Fruit fly (Drosophila melanogaster) whole organism, wandering third instar larva: ENCODE data around the gene ppk23.
A peak's percentile ranks its signal among the peaks of the same experiment; 100 is the strongest.

ENCODE experiments used
- Abd-B ChIP-seq: fragments of >200 bp; optimal IDR thresholded peaks from 2 replicates; lab custom pipeline; 2017; ENCODE audit warnings: missing biosample characterization, missing genetic modification characterization
- CG32264 ChIP-seq: fragments of 200-800 bp; sonication (Bioruptor generic); optimal IDR thresholded peaks from 2 replicates; lab custom pipeline; 2016; ENCODE audit warnings: missing biosample characterization, missing genetic modification characterization
- CG9705 ChIP-seq: fragments of 200-800 bp; sonication (Bioruptor generic); optimal IDR thresholded peaks from 2 replicates; lab custom pipeline; 2018; ENCODE audit warnings: missing biosample characterization, mild to moderate bottlenecking, missing genetic modification characterization
- CrebA ChIP-seq: fragments of 200-800 bp; sonication (Bioruptor generic); optimal IDR thresholded peaks from 2 replicates; lab custom pipeline; 2016; ENCODE audit warnings: missing biosample characterization, mild to moderate bottlenecking, missing genetic modification characterization, borderline replicate concordance
- Dfd ChIP-seq: fragments of >200 bp; optimal IDR thresholded peaks from 2 replicates; lab custom pipeline; 2017; ENCODE audit warnings: missing biosample characterization, missing genetic modification characterization
- Dif ChIP-seq: fragments of 200-275, 200-300 bp; sonication (Bioruptor generic); optimal IDR thresholded peaks from 2 replicates; lab custom pipeline; 2018; ENCODE audit warnings: missing biosample characterization, missing genetic modification characterization; ENCODE audit not compliant: partially characterized antibody
- GATAd ChIP-seq: sonication (Bioruptor generic); optimal IDR thresholded peaks from 2 replicates; lab custom pipeline; 2016; ENCODE audit warnings: missing biosample characterization, missing genetic modification characterization
- HLH106 ChIP-seq: fragments of 200-800 bp; optimal IDR thresholded peaks from 3 replicates; lab custom pipeline; 2019; ENCODE audit warnings: missing biosample characterization, mild to moderate bottlenecking, missing genetic modification characterization, moderate library complexity
- Hnf4 ChIP-seq: fragments of 200-800 bp; sonication (Bioruptor generic); optimal IDR thresholded peaks from 2 replicates; lab custom pipeline; 2016; ENCODE audit warnings: missing biosample characterization, mild to moderate bottlenecking, missing genetic modification characterization
- Hr78 ChIP-seq: fragments of >200 bp; optimal IDR thresholded peaks from 2 replicates; lab custom pipeline; 2017; ENCODE audit warnings: missing biosample characterization, missing genetic modification characterization
- Hr83 ChIP-seq: fragments of 200-300 bp; sonication (Bioruptor generic); optimal IDR thresholded peaks from 2 replicates; lab custom pipeline; 2016; ENCODE audit warnings: missing biosample characterization, mild to moderate bottlenecking, missing genetic modification characterization, moderate library complexity; ENCODE audit not compliant: poor library complexity, severe bottlenecking
- Jra ChIP-seq: sonication (Bioruptor generic); optimal IDR thresholded peaks from 2 replicates; lab custom pipeline; 2016; ENCODE audit warnings: missing biosample characterization, missing genetic modification characterization
- Mio ChIP-seq: sonication (Bioruptor generic); optimal IDR thresholded peaks from 2 replicates; lab custom pipeline; 2016; ENCODE audit warnings: missing biosample characterization, missing genetic modification characterization
- Myc ChIP-seq: fragments of >200 bp; optimal IDR thresholded peaks from 2 replicates; lab custom pipeline; 2017
- N ChIP-seq: fragments of >200 bp; optimal IDR thresholded peaks from 2 replicates; lab custom pipeline; 2018; ENCODE audit warnings: missing biosample characterization, missing external identifiers, missing genetic modification characterization
- OdsH ChIP-seq: fragments of 200-800 bp; sonication (Bioruptor generic); optimal IDR thresholded peaks from 2 replicates; lab custom pipeline; 2016; ENCODE audit warnings: missing biosample characterization, mild to moderate bottlenecking, missing genetic modification characterization
- Rel ChIP-seq, 2 experiments: fragments of 200-800 bp; sonication (Bioruptor generic) in 1 of 2; optimal IDR thresholded peaks; 2 replicates in 1 of 2; 3 replicates in 1 of 2; lab custom pipeline; 2016 to 2019; ENCODE audit warnings: mild to moderate bottlenecking in 2 of 2, missing biosample characterization in 2 of 2, missing genetic modification characterization in 2 of 2, moderate library complexity in 1 of 2
- Sp1 ChIP-seq: fragments of 200-800 bp; sonication (Bioruptor generic); optimal IDR thresholded peaks from 3 replicates; lab custom pipeline; 2019; ENCODE audit warnings: missing biosample characterization, mild to moderate bottlenecking, missing genetic modification characterization, moderate library complexity
- Vsx2 ChIP-seq: fragments of 200-300, 225-300 bp; sonication (Bioruptor generic); optimal IDR thresholded peaks from 2 replicates; lab custom pipeline; 2018; ENCODE audit warnings: missing biosample characterization, missing genetic modification characterization; ENCODE audit not compliant: partially characterized antibody
- br ChIP-seq: fragments of 200-800 bp; sonication (Bioruptor generic); optimal IDR thresholded peaks from 2 replicates; lab custom pipeline; 2016; ENCODE audit warnings: missing biosample characterization, missing genetic modification characterization
- brk ChIP-seq: fragments of 200-800 bp; sonication (Bioruptor generic); optimal IDR thresholded peaks from 2 replicates; lab custom pipeline; 2016; ENCODE audit warnings: missing biosample characterization, mild to moderate bottlenecking, missing genetic modification characterization
- dl ChIP-seq, 2 experiments: fragments of 175-275, 200-275 bp in 1 of 2; fragments of 200-275 bp in 1 of 2; sonication (Bioruptor generic); optimal IDR thresholded peaks; lab custom pipeline; 2018; ENCODE audit warnings: mild to moderate bottlenecking in 2 of 2, missing biosample characterization in 2 of 2, missing genetic modification characterization in 2 of 2, moderate library complexity in 2 of 2; ENCODE audit not compliant: partially characterized antibody in 2 of 2, insufficient read depth in 1 of 2
- dmrt93B ChIP-seq: fragments of 200-800 bp; sonication (Bioruptor generic); optimal IDR thresholded peaks from 2 replicates; lab custom pipeline; 2018; ENCODE audit warnings: missing biosample characterization, mild to moderate bottlenecking, missing genetic modification characterization
- dsf ChIP-seq: sonication (Bioruptor generic); optimal IDR thresholded peaks from 2 replicates; lab custom pipeline; 2016; ENCODE audit warnings: missing biosample characterization, missing genetic modification characterization, borderline replicate concordance
- ey ChIP-seq: fragments of 200-800 bp; sonication (Bioruptor generic); optimal IDR thresholded peaks from 2 replicates; lab custom pipeline; 2016; ENCODE audit warnings: missing biosample characterization, missing genetic modification characterization
- foxo ChIP-seq, 2 experiments: fragments of 200-800 bp; sonication (Bioruptor generic); optimal IDR thresholded peaks; 2 replicates in 1 of 2; 3 replicates in 1 of 2; lab custom pipeline; 2016 to 2017; ENCODE audit warnings: missing biosample characterization in 2 of 2, missing genetic modification characterization in 2 of 2
- fru ChIP-seq: fragments of 200-800 bp; sonication (Bioruptor generic); optimal IDR thresholded peaks from 3 replicates; lab custom pipeline; 2016; ENCODE audit warnings: missing biosample characterization, mild to moderate bottlenecking, missing genetic modification characterization
- h ChIP-seq: fragments of 200-800 bp; sonication (Bioruptor generic); optimal IDR thresholded peaks from 3 replicates; lab custom pipeline; 2016; ENCODE audit warnings: missing biosample characterization, mild to moderate bottlenecking, missing genetic modification characterization
- jim ChIP-seq: fragments of 175-275, 200-325 bp; sonication (Bioruptor generic); optimal IDR thresholded peaks from 2 replicates; lab custom pipeline; 2016; ENCODE audit warnings: missing biosample characterization, mild to moderate bottlenecking, missing genetic modification characterization
- lola ChIP-seq: fragments of >200 bp; optimal IDR thresholded peaks from 2 replicates; lab custom pipeline; 2017; ENCODE audit warnings: missing biosample characterization, missing genetic modification characterization
- pan ChIP-seq: fragments of >200 bp; optimal IDR thresholded peaks from 2 replicates; lab custom pipeline; 2017
- psq ChIP-seq: fragments of 200-800 bp; sonication (Bioruptor generic); optimal IDR thresholded peaks from 3 replicates; lab custom pipeline; 2017; ENCODE audit warnings: missing biosample characterization, mild to moderate bottlenecking, missing genetic modification characterization, moderate library complexity
- rgr ChIP-seq: fragments of 200-800 bp; sonication (Bioruptor generic); optimal IDR thresholded peaks from 3 replicates; lab custom pipeline; 2016; ENCODE audit warnings: missing biosample characterization, mild to moderate bottlenecking, missing genetic modification characterization
- sage ChIP-seq: fragments of 200-800 bp; sonication (Bioruptor generic); optimal IDR thresholded peaks from 2 replicates; lab custom pipeline; 2016; ENCODE audit warnings: missing biosample characterization, mild to moderate bottlenecking, missing genetic modification characterization
- sv ChIP-seq: fragments of 200-800 bp; sonication (Bioruptor generic); optimal IDR thresholded peaks from 3 replicates; lab custom pipeline; 2016; ENCODE audit warnings: missing biosample characterization, missing genetic modification characterization
- tai ChIP-seq: sonication (Bioruptor generic); optimal IDR thresholded peaks from 2 replicates; lab custom pipeline; 2016; ENCODE audit warnings: missing biosample characterization, missing genetic modification characterization
- usp ChIP-seq: fragments of >200 bp; optimal IDR thresholded peaks from 2 replicates; lab custom pipeline; 2017; ENCODE audit warnings: missing biosample characterization, missing genetic modification characterization
- woc ChIP-seq: sonication (Bioruptor generic); optimal IDR thresholded peaks from 2 replicates; lab custom pipeline; 2016; ENCODE audit warnings: missing biosample characterization, mild to moderate bottlenecking, missing genetic modification characterization

Gene ppk23

DNA sequence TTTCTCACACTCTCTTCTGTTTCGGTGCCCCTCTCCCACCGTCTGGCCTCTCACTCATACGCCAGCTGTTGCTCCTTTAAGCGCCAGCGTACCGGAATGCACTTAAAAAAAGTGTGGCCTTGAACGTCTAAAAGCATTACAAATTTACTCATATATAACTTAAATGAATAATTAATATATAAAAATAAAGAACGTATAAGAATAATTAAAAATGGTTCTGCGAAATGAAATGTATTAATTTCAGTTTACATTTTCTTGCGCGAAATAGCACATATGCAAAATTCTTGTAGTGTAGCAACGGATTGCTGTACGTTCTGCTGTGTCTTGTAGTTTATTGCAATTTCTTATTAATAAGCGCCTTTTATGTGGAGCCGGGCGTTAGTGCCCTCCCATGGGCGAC lies 6.4 kb downstream of the ppk23 start:
- no peak for TF ChIP-seq tai (GFP tag; lab: Kevin White, UChicago)
- TF ChIP-seq brk, result peak; percentile 51
- no peak for TF ChIP-seq br (GFP tag; lab: Kevin White, UChicago)
- TF ChIP-seq dmrt93B (GFP tag; lab: Kevin White, UChicago), result peak; percentile 26
- TF ChIP-seq CG9705 (GFP tag; lab: Kevin White, UChicago), result no peak
- TF ChIP-seq fru (GFP tag; lab: Kevin White, UChicago), result peak; percentile 32
- TF ChIP-seq GATAd (GFP tag; lab: Kevin White, UChicago), result no peak
- TF ChIP-seq Abd-B (GFP tag; lab: Kevin White, UChicago), result no peak
- no peak for TF ChIP-seq CG32264 (GFP tag; lab: Kevin White, UChicago)
- TF ChIP-seq Jra (GFP tag; lab: Kevin White, UChicago), result no peak
- TF ChIP-seq Hnf4 (GFP tag; lab: Kevin White, UChicago), result no peak
- TF ChIP-seq Rel (GFP tag; optimal IDR thresholded peaks at IDR 0.05; lab: Kevin White, UChicago), result peak; percentile 37
- TF ChIP-seq Rel (tag; optimal IDR thresholded peaks at IDR 0.05; lab: Kevin White, UChicago), result no peak
- TF ChIP-seq Mio (GFP tag; lab: Kevin White, UChicago), result no peak
- no peak for TF ChIP-seq dsf (GFP tag; lab: Kevin White, UChicago)
- TF ChIP-seq usp (GFP tag; lab: Kevin White, UChicago), result no peak
- no peak for TF ChIP-seq sv (GFP tag; lab: Kevin White, UChicago)
- TF ChIP-seq pan (lab: Kevin White, UChicago), result no peak
- TF ChIP-seq CrebA (GFP tag; lab: Kevin White, UChicago), result peak; percentile 14
- TF ChIP-seq Dif, result no peak
- no peak for TF ChIP-seq lola (GFP tag; lab: Kevin White, UChicago)
- TF ChIP-seq Vsx2, result no peak
- peak; percentile 35 for TF ChIP-seq sage
- no peak for TF ChIP-seq ey (GFP tag; lab: Kevin White, UChicago)
- TF ChIP-seq Hr83, result no peak
- peak; percentile 66 for TF ChIP-seq HLH106 (tag; lab: Kevin White, UChicago)
- TF ChIP-seq woc (GFP tag; lab: Kevin White, UChicago), result no peak
- TF ChIP-seq Dfd (GFP tag; lab: Kevin White, UChicago), result no peak
- no peak for TF ChIP-seq Myc (lab: Kevin White, UChicago)
- TF ChIP-seq N (GFP tag; lab: Kevin White, UChicago), result no peak
- peak; percentile 45 for TF ChIP-seq rgr (GFP tag; lab: Kevin White, UChicago)
- TF ChIP-seq dl (GFP tag; optimal IDR thresholded peaks at IDR 0.05; lab: Kevin White, UChicago; ENCODE audit: insufficient read depth in 1 of 2, partially characterized antibody in 2 of 2), result no peak
- peak; percentile 32 for TF ChIP-seq OdsH
- TF ChIP-seq Hr78 (GFP tag; lab: Kevin White, UChicago), result no peak
- peak; percentile 51 for TF ChIP-seq psq (GFP tag; lab: Kevin White, UChicago)
- peak; percentile 74 for TF ChIP-seq Sp1 (GFP tag; lab: Kevin White, UChicago)
- TF ChIP-seq h (GFP tag; lab: Kevin White, UChicago), result peak; percentile 44
- no peak for TF ChIP-seq jim (GFP tag; lab: Kevin White, UChicago)
- TF ChIP-seq foxo (GFP tag; optimal IDR thresholded peaks at IDR 0.05; lab: Kevin White, UChicago), result peak in 1 of 2 experiments; percentile 60

DNA sequence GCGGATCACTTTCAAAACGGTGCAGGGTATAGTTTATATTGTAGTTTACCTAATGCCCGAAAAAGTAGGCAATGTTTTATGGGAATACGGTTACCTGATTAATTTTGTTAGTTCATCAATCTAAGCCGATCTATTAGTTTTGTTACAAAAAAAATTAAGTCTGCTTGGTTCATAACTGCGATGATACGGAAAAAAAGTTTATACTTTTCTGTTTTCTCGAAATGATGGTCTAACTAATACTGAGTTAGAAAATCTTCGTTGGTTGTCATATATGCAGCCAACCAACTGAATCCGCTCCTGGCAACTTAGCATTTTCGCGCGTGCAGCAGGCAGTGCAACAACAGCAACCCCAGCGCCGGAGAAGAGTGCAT lies 7.1 kb downstream of the ppk23 start:
- TF ChIP-seq Rel (GFP tag; optimal IDR thresholded peaks at IDR 0.05; lab: Kevin White, UChicago) (no peak), Rel (tag; optimal IDR thresholded peaks at IDR 0.05; lab: Kevin White, UChicago) (peak; percentile 60), fru (GFP tag; lab: Kevin White, UChicago) (peak; percentile 97), psq (GFP tag; lab: Kevin White, UChicago) (peak; percentile 74), rgr (GFP tag; lab: Kevin White, UChicago) (peak; percentile 85), Hnf4 (GFP tag; lab: Kevin White, UChicago) (peak; percentile 80), br (GFP tag; lab: Kevin White, UChicago) (peak; percentile 90), Abd-B (GFP tag; lab: Kevin White, UChicago) (no peak), tai (GFP tag; lab: Kevin White, UChicago) (peak; percentile 91), ey (GFP tag; lab: Kevin White, UChicago) (peak; percentile 94), CrebA (GFP tag; lab: Kevin White, UChicago) (no peak), Hr83 (no peak), CG9705 (GFP tag; lab: Kevin White, UChicago) (peak; percentile 95), dl (GFP tag; optimal IDR thresholded peaks at IDR 0.05; lab: Kevin White, UChicago; ENCODE audit: insufficient read depth in 1 of 2, partially characterized antibody in 2 of 2) (no peak), Dfd (GFP tag; lab: Kevin White, UChicago) (peak; percentile 85), Dif (no peak), brk (peak; percentile 9), Mio (GFP tag; lab: Kevin White, UChicago) (peak; percentile 49), dsf (GFP tag; lab: Kevin White, UChicago) (peak; percentile 12), usp (GFP tag; lab: Kevin White, UChicago) (no peak), CG32264 (GFP tag; lab: Kevin White, UChicago) (peak; percentile 54), woc (GFP tag; lab: Kevin White, UChicago) (peak; percentile 94), pan (lab: Kevin White, UChicago) (no peak), sage (no peak), Myc (lab: Kevin White, UChicago) (no peak), h (GFP tag; lab: Kevin White, UChicago) (peak; percentile 93), Jra (GFP tag; lab: Kevin White, UChicago) (peak; percentile 78), N (GFP tag; lab: Kevin White, UChicago) (no peak), GATAd (GFP tag; lab: Kevin White, UChicago) (no peak), lola (GFP tag; lab: Kevin White, UChicago) (no peak), Hr78 (GFP tag; lab: Kevin White, UChicago) (no peak), OdsH (peak; percentile 88), foxo (GFP tag; optimal IDR thresholded peaks at IDR 0.05; lab: Kevin White, UChicago) (peak; percentile 11 to 94), dmrt93B (GFP tag; lab: Kevin White, UChicago) (peak; percentile 98), jim (GFP tag; lab: Kevin White, UChicago) (peak; percentile 8), Vsx2 (no peak), Sp1 (GFP tag; lab: Kevin White, UChicago) (peak; percentile 95), HLH106 (tag; lab: Kevin White, UChicago) (peak; percentile 96)
